Fruit fly (Drosophila melanogaster) whole organism, embryonic: Measurements from ENCODE around the gene chb.

Source experiments
- BtbVII ChIP-seq: fragments of 200-800 bp; sonication (Bioruptor generic); optimal IDR thresholded peaks from 3 replicates; lab custom pipeline; 2017; ENCODE audit warnings: missing biosample characterization, mild to moderate bottlenecking, missing genetic modification characterization
- Bteb2 ChIP-seq: fragments of 200-800 bp; sonication (Bioruptor generic); optimal IDR thresholded peaks from 2 replicates; lab custom pipeline; 2016; ENCODE audit warnings: missing biosample characterization, missing genetic modification characterization
- CG10267 ChIP-seq: fragments of 200-800 bp; sonication (Bioruptor generic); optimal IDR thresholded peaks from 2 replicates; lab custom pipeline; 2018; ENCODE audit warnings: missing biosample characterization, mild to moderate bottlenecking, missing genetic modification characterization, moderate library complexity
- CG10366 ChIP-seq: fragments of 200-800 bp; sonication (Bioruptor generic); IDR thresholded peaks from 2 replicates; pipeline ENCODE4 v1.3.6; 2022; ENCODE audit warnings: missing biosample characterization, missing genetic modification characterization
- CG13624 ChIP-seq: fragments of 200-800 bp; sonication (Bioruptor generic); optimal IDR thresholded peaks from 2 replicates; lab custom pipeline; 2016; ENCODE audit warnings: missing biosample characterization, missing genetic modification characterization
- CG14965 ChIP-seq: fragments of 200-800 bp; sonication (Bioruptor generic); optimal IDR thresholded peaks from 2 replicates; lab custom pipeline; 2016; ENCODE audit warnings: missing biosample characterization, missing genetic modification characterization, borderline replicate concordance
- CG16815 ChIP-seq: fragments of 200-800 bp; sonication (Bioruptor generic); optimal IDR thresholded peaks from 3 replicates; lab custom pipeline; 2017; ENCODE audit warnings: missing biosample characterization, mild to moderate bottlenecking, missing genetic modification characterization
- CG1792 ChIP-seq: fragments of 200-800 bp; sonication (Bioruptor generic); optimal IDR thresholded peaks from 2 replicates; lab custom pipeline; 2016; ENCODE audit warnings: missing biosample characterization, missing genetic modification characterization
- CG2199 ChIP-seq: fragments of 200-800 bp; sonication (Bioruptor generic); IDR thresholded peaks from 3 replicates; pipeline ENCODE4 v1.3.6; 2022; ENCODE audit warnings: missing biosample characterization, missing genetic modification characterization
- CG32772 ChIP-seq: fragments of 200-800 bp; sonication (Bioruptor generic); IDR thresholded peaks from 2 replicates; pipeline ENCODE4 v1.3.6; 2022; ENCODE audit warnings: missing biosample characterization, missing genetic modification characterization
- CG3726 ChIP-seq: fragments of 200-800 bp; sonication (Bioruptor generic); IDR thresholded peaks from 3 replicates; pipeline ENCODE4, ENCODE4 v1.3.6; 2022; ENCODE audit warnings: missing biosample characterization, missing genetic modification characterization
- CG3995 ChIP-seq: fragments of 200-800 bp; sonication (Bioruptor generic); optimal IDR thresholded peaks from 3 replicates; lab custom pipeline; 2016; ENCODE audit warnings: missing biosample characterization, missing genetic modification characterization
- CG4404 ChIP-seq: fragments of 200-800 bp; sonication (Bioruptor generic); IDR thresholded peaks from 2 replicates; pipeline ENCODE4 v1.3.6; 2022; ENCODE audit warnings: missing biosample characterization, missing genetic modification characterization
- CG4617 ChIP-seq: fragments of 200-800 bp; sonication (Bioruptor generic); optimal IDR thresholded peaks from 3 replicates; lab custom pipeline; 2016; ENCODE audit warnings: missing biosample characterization, missing genetic modification characterization, borderline replicate concordance
- CG4707 ChIP-seq: fragments of 200-800 bp; sonication (Bioruptor generic); optimal IDR thresholded peaks from 2 replicates; lab custom pipeline; 2018; ENCODE audit warnings: missing biosample characterization, mild to moderate bottlenecking, missing genetic modification characterization, moderate library complexity
- CG4820 ChIP-seq: fragments of 200-800 bp; sonication (Bioruptor generic); optimal IDR thresholded peaks from 3 replicates; lab custom pipeline; 2016; ENCODE audit warnings: missing biosample characterization, missing genetic modification characterization
- CG7839 ChIP-seq: fragments of 200-800 bp; sonication (Bioruptor generic); optimal IDR thresholded peaks from 3 replicates; lab custom pipeline; 2018; ENCODE audit warnings: missing biosample characterization, mild to moderate bottlenecking, missing genetic modification characterization, moderate library complexity
- CG9797 ChIP-seq: fragments of 200-800 bp; sonication (Bioruptor generic); optimal IDR thresholded peaks from 3 replicates; lab custom pipeline; 2018; ENCODE audit warnings: missing biosample characterization, mild to moderate bottlenecking, missing genetic modification characterization
- CG9876 ChIP-seq: fragments of 200-800 bp; sonication (Bioruptor generic); optimal IDR thresholded peaks from 2 replicates; lab custom pipeline; 2016; ENCODE audit warnings: missing biosample characterization, missing genetic modification characterization
- CTCF ChIP-seq: fragments of 200-800 bp; sonication (Bioruptor generic); optimal IDR thresholded peaks from 2 replicates; lab custom pipeline; 2017; ENCODE audit warnings: missing biosample characterization, mild to moderate bottlenecking, missing genetic modification characterization, moderate library complexity
- Dad ChIP-seq: fragments of 200-800 bp; sonication (Bioruptor generic); optimal IDR thresholded peaks from 3 replicates; lab custom pipeline; 2016; ENCODE audit warnings: missing biosample characterization, missing genetic modification characterization
- Dll ChIP-seq: fragments of 200-800 bp; sonication (Bioruptor generic); IDR thresholded peaks from 4 replicates; pipeline ENCODE4 v1.3.6; 2022; ENCODE audit warnings: missing biosample characterization, missing genetic modification characterization; ENCODE audit not compliant: partially characterized antibody
- Eip74EF ChIP-seq, 2 experiments: fragments of 200-800 bp in 1 of 2; fragments of >200 bp in 1 of 2; sonication (Bioruptor generic) in 1 of 2; optimal IDR thresholded peaks; 2 replicates each; lab custom pipeline; 2017 to 2019; ENCODE audit warnings: missing biosample characterization in 2 of 2, missing genetic modification characterization in 2 of 2, mild to moderate bottlenecking in 1 of 2, moderate library complexity in 1 of 2
- Elba2 ChIP-seq: fragments of 200-800 bp; sonication (Bioruptor generic); optimal IDR thresholded peaks from 3 replicates; lab custom pipeline; 2016; ENCODE audit warnings: missing biosample characterization, missing genetic modification characterization
- Ets65A ChIP-seq: fragments of 200-800 bp; sonication (Bioruptor generic); peaks from one replicate; lab custom pipeline; 2016; ENCODE audit warnings: missing biosample characterization, missing genetic modification characterization
- Fer2 ChIP-seq: fragments of 200-800 bp; sonication (Bioruptor generic); optimal IDR thresholded peaks from 2 replicates; lab custom pipeline; 2018; ENCODE audit warnings: missing biosample characterization, mild to moderate bottlenecking, missing genetic modification characterization, moderate library complexity
- Hsf ChIP-seq: fragments of 200-800 bp; sonication (Bioruptor generic); optimal IDR thresholded peaks from 3 replicates; lab custom pipeline; 2016; ENCODE audit warnings: missing biosample characterization, missing genetic modification characterization
- MESR4 ChIP-seq: fragments of 200-800 bp; sonication (Bioruptor generic); optimal IDR thresholded peaks from 2 replicates; lab custom pipeline; 2018; ENCODE audit warnings: missing biosample characterization, mild to moderate bottlenecking, missing genetic modification characterization, moderate library complexity
- Mad ChIP-seq: fragments of 200-800 bp; sonication (Bioruptor generic); optimal IDR thresholded peaks from 2 replicates; lab custom pipeline; 2016; ENCODE audit warnings: missing biosample characterization, missing genetic modification characterization
- Med ChIP-seq: fragments of 200-800 bp; sonication (Bioruptor generic); peaks from one replicate; lab custom pipeline; 2016; ENCODE audit warnings: missing biosample characterization, missing genetic modification characterization, mild to moderate bottlenecking, inconsistent platforms, moderate library complexity
- Meics ChIP-seq: fragments of 200-800 bp; sonication (Bioruptor generic); optimal IDR thresholded peaks from 2 replicates; lab custom pipeline; 2017; ENCODE audit warnings: missing biosample characterization, mild to moderate bottlenecking, missing genetic modification characterization
- Optix ChIP-seq: fragments of 200-800 bp; sonication (Bioruptor generic); IDR thresholded peaks from 3 replicates; pipeline ENCODE4 v1.3.6; 2022; ENCODE audit warnings: missing biosample characterization, missing genetic modification characterization
- Sox102F ChIP-seq: fragments of 200-800 bp; sonication (Bioruptor generic); optimal IDR thresholded peaks from 2 replicates; lab custom pipeline; 2018; ENCODE audit warnings: missing biosample characterization, mild to moderate bottlenecking, missing genetic modification characterization, moderate library complexity
- Taf1 ChIP-seq: fragments of 200-800 bp; sonication (Bioruptor generic); IDR thresholded peaks from 2 replicates; pipeline ENCODE4 v1.3.6; 2022; ENCODE audit warnings: missing biosample characterization, missing genetic modification characterization
- Trl ChIP-seq, 3 experiments: fragments of >200 bp in 2 of 3; fragments of 200-800 bp in 1 of 3; sonication (Bioruptor generic) in 1 of 3; optimal IDR thresholded peaks; 2 replicates in 1 of 3; 3 replicates in 2 of 3; lab custom pipeline; 2016 to 2017; ENCODE audit warnings: missing biosample characterization in 1 of 3, missing genetic modification characterization in 1 of 3
- az2 ChIP-seq: fragments of 200-800 bp; sonication (Bioruptor generic); optimal IDR thresholded peaks from 3 replicates; lab custom pipeline; 2016; ENCODE audit warnings: missing biosample characterization, missing genetic modification characterization
- chinmo ChIP-seq: fragments of 200-800 bp; sonication (Bioruptor generic); IDR thresholded peaks from 4 replicates; pipeline ENCODE4 v1.3.6; 2022; ENCODE audit warnings: missing biosample characterization, missing genetic modification characterization; ENCODE audit not compliant: partially characterized antibody
- chm ChIP-seq: fragments of 200-800 bp; sonication (Bioruptor generic); IDR thresholded peaks from 2 replicates; pipeline ENCODE4 v1.3.6; 2022; ENCODE audit warnings: missing biosample characterization, missing genetic modification characterization
- cwo ChIP-seq: fragments of 200-800 bp; sonication (Bioruptor generic); optimal IDR thresholded peaks from 3 replicates; lab custom pipeline; 2017; ENCODE audit warnings: missing biosample characterization, missing genetic modification characterization, mild to moderate bottlenecking, moderate library complexity, missing genetic modification reagents
- ftz-f1 ChIP-seq: fragments of 200-800 bp; sonication (Bioruptor generic); optimal IDR thresholded peaks from 2 replicates; lab custom pipeline; 2016; ENCODE audit warnings: missing biosample characterization, missing genetic modification characterization
- kay ChIP-seq: fragments of 200-800 bp; sonication (Bioruptor generic); optimal IDR thresholded peaks from 2 replicates; lab custom pipeline; 2016; ENCODE audit warnings: missing biosample characterization, missing genetic modification characterization
- knrl ChIP-seq: fragments of 200-800 bp; sonication (Bioruptor generic); IDR thresholded peaks from 3 replicates; pipeline ENCODE4 v1.3.6; 2022; ENCODE audit warnings: missing biosample characterization, missing genetic modification characterization; ENCODE audit not compliant: partially characterized antibody
- lola ChIP-seq, 3 experiments: fragments of >200 bp in 2 of 3; fragments of 200-800 bp in 1 of 3; sonication (Bioruptor generic) in 1 of 3; optimal IDR thresholded peaks; 2 replicates each; lab custom pipeline; 2017 to 2019; ENCODE audit warnings: missing biosample characterization in 3 of 3, missing genetic modification characterization in 3 of 3, mild to moderate bottlenecking in 1 of 3, moderate library complexity in 1 of 3
- maf-S ChIP-seq: fragments of 200-800 bp; sonication (Bioruptor generic); optimal IDR thresholded peaks from 2 replicates; lab custom pipeline; 2016; ENCODE audit warnings: missing biosample characterization, missing genetic modification characterization
- mam ChIP-seq: fragments of 200-800 bp; sonication (Bioruptor generic); optimal IDR thresholded peaks from 3 replicates; lab custom pipeline; 2016; ENCODE audit warnings: missing biosample characterization, missing genetic modification characterization
- nmo ChIP-seq: fragments of 200-800 bp; sonication (Bioruptor generic); optimal IDR thresholded peaks from 2 replicates; lab custom pipeline; 2018; ENCODE audit warnings: missing biosample characterization, mild to moderate bottlenecking, missing genetic modification characterization, moderate library complexity
- rib ChIP-seq: fragments of 200-800 bp; sonication (Bioruptor generic); IDR thresholded peaks from 2 replicates; pipeline ENCODE4 v1.3.6; 2022; ENCODE audit warnings: missing biosample characterization, missing genetic modification characterization
- sens ChIP-seq: fragments of 200-800 bp; sonication (Bioruptor generic); peaks from one replicate; lab custom pipeline; 2016; ENCODE audit warnings: missing biosample characterization, missing genetic modification characterization
- sob ChIP-seq: fragments of 200-800 bp; sonication (Bioruptor generic); IDR thresholded peaks from 2 replicates; pipeline ENCODE4 v1.3.6; 2022; ENCODE audit warnings: missing biosample characterization, missing genetic modification characterization
- sr ChIP-seq: fragments of 200-800 bp; sonication (Bioruptor generic); IDR thresholded peaks from 3 replicates; pipeline ENCODE4 v1.3.6; 2022; ENCODE audit warnings: missing biosample characterization, missing genetic modification characterization
- zfh2 ChIP-seq: fragments of 200-800 bp; sonication (Bioruptor generic); optimal IDR thresholded peaks from 2 replicates; lab custom pipeline; 2016; ENCODE audit warnings: missing biosample characterization, missing genetic modification characterization

Gene chb

DNA sequence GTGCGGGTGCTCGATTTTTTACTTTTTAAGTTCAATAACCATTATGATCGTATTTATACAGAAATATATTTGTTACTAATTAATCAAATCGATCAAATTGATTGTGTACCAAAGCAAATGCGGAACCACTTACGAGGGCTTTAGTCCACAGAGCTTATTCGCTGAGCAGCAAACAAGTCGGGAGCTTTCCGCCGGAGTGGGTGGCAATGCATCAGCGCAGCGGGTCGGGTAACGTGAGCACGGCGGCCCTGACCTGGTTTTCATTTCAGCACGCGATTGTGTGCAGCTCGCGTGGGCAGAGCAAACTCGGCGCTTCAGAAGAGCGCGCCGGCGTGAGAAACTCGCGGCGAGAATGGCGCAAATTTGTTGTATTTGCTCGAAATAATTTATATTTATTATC is 46.5 kb downstream of the chb start:
- TF ChIP-seq ftz-f1 (GFP tag; lab: Kevin White, UChicago) (peak; percentile 65), sr (GFP tag; lab: Robert Waterston, UW) (peak; percentile 91), CG4617 (no peak), Taf1 (GFP tag; lab: Robert Waterston, UW) (no peak), knrl (GFP tag; lab: Robert Waterston, UW) (no peak), CG4707 (GFP tag; lab: Kevin White, UChicago) (no peak), Eip74EF (GFP tag; optimal IDR thresholded peaks at IDR 0.05; lab: Kevin White, UChicago) (peak in 1 of 2 experiments; percentile 50), chinmo (GFP tag; lab: Robert Waterston, UW) (peak; percentile 93; the same call in 3 of the 4 replicates), CG7839 (no peak), Meics (no peak), chm (no peak), CTCF (GFP tag; lab: Kevin White, UChicago) (no peak), mam (no peak), rib (no peak), Hsf (GFP tag; lab: Kevin White, UChicago) (no peak), sens (GFP tag; lab: Kevin White, UChicago) (no peak), CG9797 (no peak), cwo (GFP tag; lab: Kevin White, UChicago) (peak; percentile 59), CG4404 (GFP tag; lab: Robert Waterston, UW) (no peak), nmo (no peak), CG10267 (tag; lab: Kevin White, UChicago) (no peak), Elba2 (GFP tag; lab: Kevin White, UChicago) (no peak), kay (GFP tag; lab: Kevin White, UChicago) (no peak), MESR4 (GFP tag; lab: Kevin White, UChicago) (no peak), CG13624 (GFP tag; lab: Kevin White, UChicago) (no peak), Fer2 (no peak), CG4820 (GFP tag; lab: Kevin White, UChicago) (no peak), CG14965 (GFP tag; lab: Kevin White, UChicago) (no peak), Sox102F (GFP tag; lab: Kevin White, UChicago) (no peak), Med (peak; percentile 65), az2 (no peak)

DNA sequence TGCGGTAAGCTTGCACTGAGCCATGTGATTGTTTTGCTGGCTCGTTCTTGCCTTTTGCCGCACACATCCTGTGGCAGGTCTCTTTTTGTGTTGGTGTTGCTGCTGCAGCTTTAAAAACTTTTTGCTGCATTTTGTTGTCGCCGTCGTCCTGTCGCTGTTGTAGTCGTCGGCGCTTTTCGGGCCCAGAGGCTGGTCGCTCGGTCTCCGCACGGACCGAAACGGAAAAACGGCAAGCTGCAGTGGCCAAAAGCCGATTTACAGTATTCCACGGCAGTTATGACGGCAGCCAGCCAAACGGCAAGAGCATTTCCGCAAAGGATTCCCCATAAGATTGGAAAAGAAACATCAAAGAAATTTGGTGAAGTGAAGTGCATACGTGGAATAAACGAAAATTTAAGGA is 47.4 kb downstream of the chb start, which contains the start of gene CG43219:
TSS of gene CG43219 (plus strand) at position 301 of the 400 bp plus-strand sequence.
- TF ChIP-seq CG32772 (GFP tag; lab: Robert Waterston, UW) (0 out of 2 replicates have a peak, but pooled peaks have one; percentile 7), Ets65A (GFP tag; lab: Kevin White, UChicago) (peak; percentile 28), maf-S (GFP tag; lab: Kevin White, UChicago) (no peak), Mad (GFP tag; lab: Kevin White, UChicago) (no peak), CG2199 (GFP tag; lab: Robert Waterston, UW) (no peak), Optix (GFP tag; lab: Robert Waterston, UW) (0 out of 3 replicates have a peak, but pooled peaks have one; percentile 6), CG3726 (GFP tag; lab: Robert Waterston, UW) (0 out of 3 replicates have a peak, but pooled peaks have one; percentile 49)

DNA sequence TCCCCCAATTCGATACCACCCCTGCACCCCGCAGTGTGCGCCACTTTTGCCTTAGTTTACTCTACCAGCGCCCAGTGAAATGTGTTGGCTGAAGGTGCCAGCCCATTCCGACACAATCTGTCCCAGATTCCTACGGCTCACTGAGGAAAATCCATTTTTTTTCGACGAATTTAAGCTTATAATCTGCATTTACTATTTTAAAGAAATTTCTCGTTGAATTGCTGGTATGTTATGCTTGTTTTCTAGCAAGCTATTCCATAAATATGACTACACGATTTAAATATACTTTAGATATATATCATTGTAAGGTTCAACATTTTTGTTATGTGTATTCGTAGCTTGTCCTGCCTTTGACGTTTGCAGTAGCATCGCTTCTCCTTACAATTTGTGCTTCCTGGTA is 50.6 kb downstream of the chb start:
- TF ChIP-seq sob: no peak
- no peak for TF ChIP-seq CG16815 (GFP tag; lab: Kevin White, UChicago)
- peak; percentile 59 for TF ChIP-seq sens (GFP tag; lab: Kevin White, UChicago)
- TF ChIP-seq Trl (optimal IDR thresholded peaks at IDR 0.05; lab: Kevin White, UChicago): no peak
- TF ChIP-seq Trl (GFP tag; optimal IDR thresholded peaks at IDR 0.05; lab: Kevin White, UChicago): no peak
- TF ChIP-seq CG3995: no peak
- no peak for TF ChIP-seq Dad (GFP tag; lab: Kevin White, UChicago)
- TF ChIP-seq Dll (GFP tag; lab: Robert Waterston, UW): no peak
- no peak for TF ChIP-seq CG1792 (GFP tag; lab: Kevin White, UChicago)
- peak; percentile 30; the same call in 1 of the 2 replicates for TF ChIP-seq CG10366
- no peak for TF ChIP-seq Bteb2 (GFP tag; lab: Kevin White, UChicago)
- TF ChIP-seq CG9876: no peak
- no peak for TF ChIP-seq CG13624 (GFP tag; lab: Kevin White, UChicago)
- TF ChIP-seq lola (GFP tag; optimal IDR thresholded peaks at IDR 0.05; lab: Kevin White, UChicago): no peak
- TF ChIP-seq zfh2 (GFP tag; lab: Kevin White, UChicago): no peak
- TF ChIP-seq BtbVII: no peak
